Worm (Caenorhabditis elegans) whole organism, young adult: ENCODE results near the gene B0507.5.

Source experiments
- F10E7.11 ChIP-seq: sonication (generic microtip); optimal IDR thresholded peaks from 2 replicates; lab custom pipeline; 2017; ENCODE audit warnings: mild to moderate bottlenecking, missing genetic modification characterization, moderate library complexity, missing compliant biosample characterization
- attf-5 ChIP-seq: fragments of 200-800 bp; sonication (Bioruptor generic); optimal IDR thresholded peaks from 2 replicates; lab custom pipeline; 2018; ENCODE audit warnings: mild to moderate bottlenecking, missing genetic modification characterization, missing compliant biosample characterization
- ceh-79 ChIP-seq: sonication (generic microtip); optimal IDR thresholded peaks from 2 replicates; lab custom pipeline; 2017; ENCODE audit warnings: mild to moderate bottlenecking, missing genetic modification characterization, missing compliant biosample characterization
- die-1 ChIP-seq: sonication (generic microtip); optimal IDR thresholded peaks from 2 replicates; lab custom pipeline; 2016; ENCODE audit warnings: missing genotype, mild to moderate bottlenecking, missing genetic modification characterization, missing compliant biosample characterization
- efl-1 ChIP-seq: fragments of 150-350 bp; optimal IDR thresholded peaks from 2 replicates; lab custom pipeline; 2014; ENCODE audit warnings: missing biosample characterization, missing genetic modification reagents, missing genetic modification characterization
- mxl-1 ChIP-seq: sonication (generic microtip); optimal IDR thresholded peaks from 2 replicates; lab custom pipeline; 2016; ENCODE audit warnings: missing genetic modification characterization, missing compliant biosample characterization
- nfyb-1 ChIP-seq: fragments of 200-800 bp; sonication (Bioruptor generic); IDR thresholded peaks from 2 replicates; pipeline ENCODE4 v1.3.6; 2022; ENCODE audit warnings: missing genetic modification reagents, missing genetic modification characterization, missing compliant biosample characterization
- nhr-27 ChIP-seq: fragments of 200-800 bp; sonication (Bioruptor generic); optimal IDR thresholded peaks from 2 replicates; lab custom pipeline; 2018; ENCODE audit warnings: mild to moderate bottlenecking, missing genetic modification characterization, moderate library complexity, missing compliant biosample characterization
- snpc-3.4 ChIP-seq: sonication (generic microtip); optimal IDR thresholded peaks from 2 replicates; lab custom pipeline; 2017; ENCODE audit warnings: missing genetic modification characterization, mild to moderate bottlenecking, missing compliant biosample characterization, antibody characterized with exemption, moderate library complexity, missing genotype, missing genetic modification reagents
- unc-62 ChIP-seq: fragments of 150-350 bp; optimal IDR thresholded peaks from 2 replicates; lab custom pipeline; 2014; ENCODE audit warnings: missing biosample characterization, missing genetic modification reagents, missing genetic modification characterization
- zfh-2 ChIP-seq: fragments of 200-800 bp; sonication (Bioruptor generic); conservative IDR thresholded peaks from 2 replicates; pipeline ENCODE4 v1.3.6; 2022; ENCODE audit warnings: missing genetic modification reagents, missing genetic modification characterization, missing compliant biosample characterization
- ztf-6 ChIP-seq: fragments of 200-800 bp; sonication (Bioruptor generic); IDR thresholded peaks from 2 replicates; pipeline ENCODE4 v1.3.6; 2022; ENCODE audit warnings: missing genetic modification reagents, missing genetic modification characterization, missing compliant biosample characterization

ce11 chrV:8754670-8755069 lies 1.2 kb downstream of the B0507.5 start, which contains the start of gene B0507.4:
- TF ChIP-seq attf-5 (no peak), nhr-27 (tag; lab: Kevin White, UChicago) (no peak), snpc-3.4 (tag; lab: Kevin White, UChicago) (no peak), F10E7.11 (tag; lab: Kevin White, UChicago) (no peak), efl-1 (GFP tag; lab: Kevin White, UChicago) (no peak), nfyb-1 (GFP tag; lab: Robert Waterston, UW) (no peak), zfh-2 (GFP tag; lab: Robert Waterston, UW) (no peak), ztf-6 (no peak), unc-62 (no peak), mxl-1 (tag; lab: Kevin White, UChicago) (no peak), die-1 (tag; lab: Kevin White, UChicago) (no peak), ceh-79 (tag; lab: Kevin White, UChicago) (no peak)
